Fruit fly (Drosophila melanogaster) whole organism, embryonic: Measurements from ENCODE around the gene Tsp29Fa.

Experiments used
- Atf6 ChIP-seq: fragments of 200-800 bp; sonication (Bioruptor generic); IDR thresholded peaks from 2 replicates; pipeline ENCODE4 v1.3.6; 2022; ENCODE audit warnings: missing biosample characterization, missing genetic modification characterization
- Bdp1 ChIP-seq: fragments of 200-800 bp; sonication (Bioruptor generic); optimal IDR thresholded peaks from 3 replicates; lab custom pipeline; 2016; ENCODE audit warnings: missing biosample characterization, missing genetic modification characterization
- Bteb2 ChIP-seq: fragments of 200-800 bp; sonication (Bioruptor generic); optimal IDR thresholded peaks from 2 replicates; lab custom pipeline; 2016; ENCODE audit warnings: missing biosample characterization, missing genetic modification characterization
- C15 ChIP-seq: fragments of 200-800 bp; sonication (Bioruptor generic); IDR thresholded peaks from 3 replicates; pipeline ENCODE4 v1.3.6; 2022; ENCODE audit warnings: missing biosample characterization, missing genetic modification characterization
- CG10274 ChIP-seq: fragments of 200-800 bp; sonication (Bioruptor generic); optimal IDR thresholded peaks from 3 replicates; lab custom pipeline; 2017; ENCODE audit warnings: missing biosample characterization, mild to moderate bottlenecking, missing genetic modification characterization
- CG10366 ChIP-seq: fragments of 200-800 bp; sonication (Bioruptor generic); IDR thresholded peaks from 2 replicates; pipeline ENCODE4 v1.3.6; 2022; ENCODE audit warnings: missing biosample characterization, missing genetic modification characterization
- CG11456 ChIP-seq: fragments of 200-800 bp; sonication (Bioruptor generic); IDR thresholded peaks from 3 replicates; pipeline ENCODE4 v1.3.6; 2022; ENCODE audit warnings: missing biosample characterization, missing genetic modification characterization
- CG12155 ChIP-seq: fragments of 200-800 bp; sonication (Bioruptor generic); optimal IDR thresholded peaks from 3 replicates; lab custom pipeline; 2016; ENCODE audit warnings: missing biosample characterization, missing genetic modification characterization
- CG13287 ChIP-seq: fragments of 200-800 bp; sonication (Bioruptor generic); IDR thresholded peaks from 2 replicates; pipeline ENCODE4 v1.3.6; 2022; ENCODE audit warnings: missing biosample characterization, missing genetic modification characterization; ENCODE audit not compliant: partially characterized antibody
- CG32532 ChIP-seq: fragments of 200-800 bp; sonication (Bioruptor generic); IDR thresholded peaks from 2 replicates; pipeline ENCODE4 v1.3.6; 2022; ENCODE audit warnings: missing biosample characterization, missing genetic modification characterization
- CG34224 ChIP-seq: fragments of 200-800 bp; sonication (Bioruptor generic); IDR thresholded peaks from 3 replicates; pipeline ENCODE4 v1.3.6; 2022; ENCODE audit warnings: missing biosample characterization, missing genetic modification characterization; ENCODE audit not compliant: partially characterized antibody
- CG34376 ChIP-seq: fragments of 200-800 bp; sonication (Bioruptor generic); optimal IDR thresholded peaks from 2 replicates; lab custom pipeline; 2018; ENCODE audit warnings: missing biosample characterization, mild to moderate bottlenecking, missing genetic modification characterization
- CG4854 ChIP-seq: fragments of 200-800 bp; sonication (Bioruptor generic); optimal IDR thresholded peaks from 2 replicates; lab custom pipeline; 2016; ENCODE audit warnings: missing biosample characterization, missing genetic modification characterization, inconsistent platforms
- CG7372 ChIP-seq: fragments of 200-800 bp; sonication (Bioruptor generic); IDR thresholded peaks from 2 replicates; pipeline ENCODE4 v1.3.6; 2022; ENCODE audit warnings: missing biosample characterization, missing genetic modification characterization
- CG8359 ChIP-seq: fragments of 200-800 bp; sonication (Bioruptor generic); optimal IDR thresholded peaks from 2 replicates; lab custom pipeline; 2017; ENCODE audit warnings: missing biosample characterization, mild to moderate bottlenecking, missing genetic modification characterization, borderline replicate concordance
- CkIIα-i1 ChIP-seq: fragments of 200-800 bp; sonication (Bioruptor generic); IDR thresholded peaks from 2 replicates; pipeline ENCODE4 v1.3.6; 2022; ENCODE audit warnings: missing biosample characterization, missing genetic modification characterization
- Dbx ChIP-seq: fragments of 200-800 bp; sonication (Bioruptor generic); IDR thresholded peaks from 3 replicates; pipeline ENCODE4 v1.3.6; 2022; ENCODE audit warnings: missing biosample characterization, missing genetic modification characterization
- Doc2 ChIP-seq: fragments of 200-800 bp; sonication (Bioruptor generic); IDR thresholded peaks from 2 replicates; pipeline ENCODE4 v1.3.6; 2022; ENCODE audit warnings: missing biosample characterization, missing genetic modification characterization
- Dref ChIP-seq: fragments of 200-800 bp; sonication (Bioruptor generic); IDR thresholded peaks from 2 replicates; pipeline ENCODE4 v1.3.6; 2022; ENCODE audit warnings: missing biosample characterization, missing genetic modification characterization
- Elba2 ChIP-seq: fragments of 200-800 bp; sonication (Bioruptor generic); optimal IDR thresholded peaks from 3 replicates; lab custom pipeline; 2016; ENCODE audit warnings: missing biosample characterization, missing genetic modification characterization
- H2.0 ChIP-seq: fragments of 200-800 bp; sonication (Bioruptor generic); IDR thresholded peaks from 2 replicates; pipeline ENCODE4 v1.3.6; 2022; ENCODE audit warnings: missing biosample characterization, missing genetic modification characterization
- Hmx ChIP-seq: fragments of 200-800 bp; sonication (Bioruptor generic); optimal IDR thresholded peaks from 2 replicates; lab custom pipeline; 2016; ENCODE audit warnings: missing biosample characterization, missing genetic modification characterization
- NC2α ChIP-seq: fragments of 200-800 bp; sonication (Bioruptor generic); optimal IDR thresholded peaks from 2 replicates; lab custom pipeline; 2016; ENCODE audit warnings: missing biosample characterization, missing genetic modification characterization
- Sin3A ChIP-seq: fragments of >200 bp; optimal IDR thresholded peaks from 2 replicates; lab custom pipeline; 2018
- Six4 ChIP-seq: fragments of 200-800 bp; sonication (Bioruptor generic); optimal IDR thresholded peaks from 2 replicates; lab custom pipeline; 2016; ENCODE audit warnings: missing biosample characterization, missing genetic modification characterization
- Xrp1 ChIP-seq: fragments of 200-800 bp; sonication (Bioruptor generic); IDR thresholded peaks from 2 replicates; pipeline ENCODE4 v1.3.6; 2022; ENCODE audit warnings: missing biosample characterization, missing genetic modification characterization
- al ChIP-seq: fragments of 200-800 bp; sonication (Bioruptor generic); IDR thresholded peaks from 2 replicates; pipeline ENCODE4 v1.3.6; 2022; ENCODE audit warnings: missing biosample characterization, missing genetic modification characterization
- ase ChIP-seq: fragments of 200-800 bp; sonication (Bioruptor generic); IDR thresholded peaks from 3 replicates; pipeline ENCODE4 v1.3.6; 2022; ENCODE audit warnings: missing biosample characterization, missing genetic modification characterization
- bowl ChIP-seq: fragments of 200-800 bp; sonication (Bioruptor generic); IDR thresholded peaks from 2 replicates; pipeline ENCODE4 v1.3.6; 2022; ENCODE audit warnings: missing biosample characterization, missing genetic modification characterization
- btn ChIP-seq: fragments of 200-800 bp; sonication (Bioruptor generic); optimal IDR thresholded peaks from 2 replicates; lab custom pipeline; 2016; ENCODE audit warnings: missing biosample characterization, missing genetic modification characterization
- crc ChIP-seq: fragments of 200-800 bp; sonication (Bioruptor generic); optimal IDR thresholded peaks from 2 replicates; lab custom pipeline; 2016; ENCODE audit warnings: missing biosample characterization, missing genetic modification characterization
- cwo ChIP-seq: fragments of 200-800 bp; sonication (Bioruptor generic); optimal IDR thresholded peaks from 3 replicates; lab custom pipeline; 2017; ENCODE audit warnings: missing biosample characterization, missing genetic modification characterization, mild to moderate bottlenecking, moderate library complexity, missing genetic modification reagents
- emc ChIP-seq: fragments of 200-800 bp; sonication (Bioruptor generic); optimal IDR thresholded peaks from 2 replicates; lab custom pipeline; 2016; ENCODE audit warnings: missing biosample characterization, missing genetic modification characterization
- gcm ChIP-seq: fragments of 200-800 bp; sonication (Bioruptor generic); optimal IDR thresholded peaks from 2 replicates; lab custom pipeline; 2019; ENCODE audit warnings: missing biosample characterization, mild to moderate bottlenecking, missing genetic modification characterization, moderate library complexity
- grn ChIP-seq: fragments of 200-800 bp; sonication (Bioruptor generic); optimal IDR thresholded peaks from 3 replicates; lab custom pipeline; 2017; ENCODE audit warnings: missing biosample characterization, missing genetic modification characterization
- jumu ChIP-seq: fragments of 200-800 bp; sonication (Bioruptor generic); optimal IDR thresholded peaks from 3 replicates; lab custom pipeline; 2016; ENCODE audit warnings: missing biosample characterization, missing genetic modification characterization
- kay ChIP-seq: fragments of 200-800 bp; sonication (Bioruptor generic); optimal IDR thresholded peaks from 2 replicates; lab custom pipeline; 2016; ENCODE audit warnings: missing biosample characterization, missing genetic modification characterization
- luna ChIP-seq: fragments of 200-800 bp; sonication (Bioruptor generic); optimal IDR thresholded peaks from 2 replicates; lab custom pipeline; 2016; ENCODE audit warnings: missing biosample characterization, missing genetic modification characterization
- mld ChIP-seq: fragments of 200-800 bp; sonication (Bioruptor generic); IDR thresholded peaks from 3 replicates; pipeline ENCODE4 v1.3.6; 2022; ENCODE audit warnings: missing biosample characterization, missing genetic modification characterization; ENCODE audit not compliant: partially characterized antibody
- org-1 ChIP-seq: fragments of 200-800 bp; sonication (Bioruptor generic); optimal IDR thresholded peaks from 2 replicates; lab custom pipeline; 2017; ENCODE audit warnings: missing biosample characterization, missing genetic modification characterization
- p53 ChIP-seq: fragments of 200-800 bp; sonication (Bioruptor generic); optimal IDR thresholded peaks from 2 replicates; lab custom pipeline; 2016; ENCODE audit warnings: missing biosample characterization, missing genetic modification characterization
- pho ChIP-seq: fragments of 200-800 bp; sonication (Bioruptor generic); optimal IDR thresholded peaks from 2 replicates; lab custom pipeline; 2016; ENCODE audit warnings: missing biosample characterization, missing genetic modification characterization
- pnt ChIP-seq: fragments of 200-800 bp; sonication (Bioruptor generic); optimal IDR thresholded peaks from 3 replicates; lab custom pipeline; 2016; ENCODE audit warnings: missing biosample characterization, missing genetic modification characterization
- prd ChIP-seq, 3 experiments: fragments of >200 bp in 2 of 3; fragments of 200-800 bp in 1 of 3; sonication (Bioruptor generic) in 1 of 3; optimal IDR thresholded peaks in 2 of 3; IDR thresholded peaks in 1 of 3; 2 replicates in 2 of 3; 3 replicates in 1 of 3; pipeline versions ENCODE4 v1.3.6 to Lab custom; 2017 to 2022; ENCODE audit warnings: missing biosample characterization in 1 of 3, missing genetic modification characterization in 1 of 3
- rib ChIP-seq: fragments of 200-800 bp; sonication (Bioruptor generic); IDR thresholded peaks from 2 replicates; pipeline ENCODE4 v1.3.6; 2022; ENCODE audit warnings: missing biosample characterization, missing genetic modification characterization
- slbo ChIP-seq: fragments of 200-800 bp; sonication (Bioruptor generic); IDR thresholded peaks from 2 replicates; pipeline ENCODE4 v1.3.6; 2022; ENCODE audit warnings: missing biosample characterization, missing genetic modification characterization
- tin ChIP-seq: fragments of 200-800 bp; sonication (Bioruptor generic); optimal IDR thresholded peaks from 3 replicates; lab custom pipeline; 2016; ENCODE audit warnings: missing biosample characterization, missing genetic modification characterization
- tll ChIP-seq, 2 experiments: fragments of 200-800 bp in 1 of 2; fragments of >200 bp in 1 of 2; sonication (Bioruptor generic) in 1 of 2; optimal IDR thresholded peaks; 2 replicates each; lab custom pipeline; 2017 to 2019; ENCODE audit warnings: missing biosample characterization in 2 of 2, missing genetic modification characterization in 2 of 2, mild to moderate bottlenecking in 1 of 2, moderate library complexity in 1 of 2
- tx ChIP-seq: fragments of 200-800 bp; sonication (Bioruptor generic); optimal IDR thresholded peaks from 2 replicates; lab custom pipeline; 2016; ENCODE audit warnings: missing biosample characterization, missing genetic modification characterization
- unpg ChIP-seq: fragments of 200-800 bp; sonication (Bioruptor generic); optimal IDR thresholded peaks from 3 replicates; lab custom pipeline; 2018; ENCODE audit warnings: missing biosample characterization, mild to moderate bottlenecking, missing genetic modification characterization, moderate library complexity
- zfh1 ChIP-seq: fragments of 200-800 bp; sonication (Bioruptor generic); IDR thresholded peaks from 3 replicates; pipeline ENCODE4 v1.3.6; 2022; ENCODE audit warnings: missing biosample characterization, missing genetic modification characterization

The Tsp29Fa gene

DNA sequence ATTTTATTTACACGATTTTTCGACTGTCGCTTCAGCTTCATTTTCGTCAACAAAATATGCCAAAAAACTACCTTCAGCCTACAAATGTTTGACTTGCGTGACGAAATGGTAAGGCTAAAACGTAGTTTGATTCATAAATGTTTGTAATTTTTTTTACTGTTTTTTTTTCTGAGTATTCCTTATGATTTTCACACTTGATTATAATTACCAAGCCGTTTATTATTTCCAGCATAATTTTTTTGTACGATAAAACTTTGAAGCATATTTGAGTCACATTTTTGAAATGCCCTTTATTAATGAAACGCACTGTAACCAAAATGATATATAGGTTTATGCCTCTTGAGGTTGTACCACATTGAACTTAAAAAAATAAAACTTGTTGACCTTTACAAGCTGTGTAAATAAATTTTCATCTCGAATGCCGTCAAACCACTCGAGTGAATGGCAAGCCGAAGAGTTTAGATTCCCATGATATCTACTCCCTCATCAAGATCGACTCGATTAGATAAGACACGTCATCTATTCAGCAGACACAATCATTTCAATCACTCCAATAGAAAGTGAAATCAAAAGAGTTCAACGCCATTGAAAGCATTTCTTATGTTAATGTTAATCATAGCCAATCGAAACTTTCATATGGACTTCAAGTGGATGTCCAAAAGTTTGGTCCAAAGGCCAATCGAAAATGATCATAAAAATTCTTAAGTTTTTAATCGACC is 49.0 kb downstream of the Tsp29Fa start (continued):
- TF ChIP-seq ase (GFP tag; lab: Robert Waterston, UW) (peak; percentile 45; the same call in 1 of the 3 replicates), mld (GFP tag; lab: Robert Waterston, UW) (no peak), rib (no peak), crc (no peak), CkIIα-i1 (GFP tag; lab: Robert Waterston, UW) (no peak), zfh1 (GFP tag; lab: Robert Waterston, UW) (no peak), Elba2 (no peak), emc (GFP tag; lab: Kevin White, UChicago) (no peak), unpg (GFP tag; lab: Kevin White, UChicago) (peak; percentile 69), luna (no peak), prd (optimal IDR thresholded peaks at IDR 0.05; lab: Kevin White, UChicago) (no peak), prd (GFP tag; IDR thresholded peaks at IDR 0.05; lab: Robert Waterston, UW) (no peak; the same call in 2 of the 3 replicates), CG13287 (GFP tag; lab: Robert Waterston, UW) (no peak), CG34376 (GFP tag; lab: Kevin White, UChicago) (no peak), Dref (no peak), CG10366 (GFP tag; lab: Robert Waterston, UW) (peak; percentile 45; the same call in 1 of the 2 replicates), jumu (GFP tag; lab: Kevin White, UChicago) (no peak), Bteb2 (peak; percentile 34), CG34224 (no peak), p53 (GFP tag; lab: Kevin White, UChicago) (no peak), CG7372 (GFP tag; lab: Robert Waterston, UW) (peak; percentile 47; the same call in 1 of the 2 replicates), CG32532 (GFP tag; lab: Robert Waterston, UW) (peak; percentile 50; the same call in 1 of the 2 replicates), CG12155 (GFP tag; lab: Kevin White, UChicago) (peak; percentile 29), CG8359 (GFP tag; lab: Kevin White, UChicago) (no peak), bowl (no peak), Dbx (peak; percentile 31; the same call in 1 of the 3 replicates), pnt (GFP tag; lab: Kevin White, UChicago) (no peak), C15 (GFP tag; lab: Robert Waterston, UW) (no peak), Six4 (GFP tag; lab: Kevin White, UChicago) (no peak), tx (GFP tag; lab: Kevin White, UChicago) (no peak), H2.0 (GFP tag; lab: Robert Waterston, UW) (peak; percentile 15; the same call in 1 of the 2 replicates), tin (peak; percentile 5), pho (GFP tag; lab: Kevin White, UChicago) (peak; percentile 14), Atf6 (GFP tag; lab: Robert Waterston, UW) (peak; percentile 57; the same call in 1 of the 2 replicates), Sin3A (no peak), grn (GFP tag; lab: Kevin White, UChicago) (peak; percentile 84), Hmx (no peak), tll (GFP tag; optimal IDR thresholded peaks at IDR 0.05; lab: Kevin White, UChicago) (no peak), Xrp1 (GFP tag; lab: Robert Waterston, UW) (peak; percentile 38; the same call in 1 of the 2 replicates), CG10274 (GFP tag; lab: Kevin White, UChicago) (no peak), al (GFP tag; lab: Robert Waterston, UW) (no peak), btn (GFP tag; lab: Kevin White, UChicago) (no peak), cwo (GFP tag; lab: Kevin White, UChicago) (peak; percentile 32), gcm (GFP tag; lab: Kevin White, UChicago) (peak; percentile 20), CG4854 (GFP tag; lab: Kevin White, UChicago) (no peak), Doc2 (GFP tag; lab: Robert Waterston, UW) (no peak), slbo (GFP tag; lab: Robert Waterston, UW) (peak; percentile 68), org-1 (GFP tag; lab: Kevin White, UChicago) (peak; percentile 28), NC2α (GFP tag; lab: Kevin White, UChicago) (no peak), CG11456 (GFP tag; lab: Robert Waterston, UW) (no peak), Bdp1 (GFP tag; lab: Kevin White, UChicago) (no peak), kay (peak; percentile 19)
